Worm (Caenorhabditis elegans) whole organism, mixed stage, embryonic: ENCODE data around the gene sre-47.

ENCODE experiments used
- M03D4.4 ChIP-seq: sonication (generic microtip); optimal IDR thresholded peaks from 2 replicates; lab custom pipeline; 2017; ENCODE audit warnings: mild to moderate bottlenecking, missing genetic modification characterization, missing compliant biosample characterization
- ceh-39 ChIP-seq: fragments of 150-350 bp; optimal IDR thresholded peaks from 2 replicates; lab custom pipeline; 2014; ENCODE audit warnings: missing biosample characterization, missing genetic modification characterization
- ceh-43 ChIP-seq: fragments of 200-800 bp; sonication (Bioruptor generic); optimal IDR thresholded peaks from 2 replicates; lab custom pipeline; 2018; ENCODE audit warnings: mild to moderate bottlenecking, missing genetic modification characterization, moderate library complexity, missing compliant biosample characterization
- ceh-83 ChIP-seq: fragments of 200-800 bp; sonication (Bioruptor generic); optimal IDR thresholded peaks from 2 replicates; lab custom pipeline; 2018; ENCODE audit warnings: mild to moderate bottlenecking, missing genetic modification characterization, missing compliant biosample characterization
- ces-1 ChIP-seq: fragments of 150-350 bp; optimal IDR thresholded peaks from 2 replicates; lab custom pipeline; 2014; ENCODE audit warnings: missing biosample characterization, missing genetic modification reagents, missing genetic modification characterization
- cnd-1 ChIP-seq: fragments of 200-800 bp; sonication (Bioruptor generic); optimal IDR thresholded peaks from 2 replicates; lab custom pipeline; 2018; ENCODE audit warnings: mild to moderate bottlenecking, missing genetic modification characterization, missing compliant biosample characterization
- drap-1 ChIP-seq: fragments of 200-800 bp; sonication (Bioruptor generic); optimal IDR thresholded peaks from 3 replicates; lab custom pipeline; 2018; ENCODE audit warnings: mild to moderate bottlenecking, missing genetic modification characterization, missing compliant biosample characterization
- elt-1 ChIP-seq: sonication (generic microtip); optimal IDR thresholded peaks from 2 replicates; lab custom pipeline; 2017; ENCODE audit warnings: missing genetic modification characterization, mild to moderate bottlenecking, missing compliant biosample characterization, antibody characterized with exemption, moderate library complexity, borderline replicate concordance; ENCODE audit not compliant: insufficient read depth
- elt-3 ChIP-seq: fragments of 150-350 bp; optimal IDR thresholded peaks from 2 replicates; lab custom pipeline; 2014; ENCODE audit warnings: missing biosample characterization, missing genetic modification characterization
- flh-1 ChIP-seq: fragments of 200-800 bp; sonication (Bioruptor generic); optimal IDR thresholded peaks from 2 replicates; lab custom pipeline; 2018; ENCODE audit warnings: mild to moderate bottlenecking, missing genetic modification characterization, moderate library complexity, missing compliant biosample characterization
- ham-2 ChIP-seq: fragments of 200-800 bp; sonication (Bioruptor generic); optimal IDR thresholded peaks from 2 replicates; lab custom pipeline; 2018; ENCODE audit warnings: mild to moderate bottlenecking, missing genetic modification characterization, missing compliant biosample characterization
- hlh-1 ChIP-seq: fragments of 150-350 bp; optimal IDR thresholded peaks from 2 replicates; lab custom pipeline; 2014; ENCODE audit warnings: missing biosample characterization, missing genetic modification reagents, missing genetic modification characterization
- lin-13 ChIP-seq: fragments of 150-350 bp; optimal IDR thresholded peaks from 2 replicates; lab custom pipeline; 2014; ENCODE audit warnings: missing biosample characterization, missing genetic modification characterization
- lsy-2 ChIP-seq: fragments of 150-350 bp; optimal IDR thresholded peaks from 2 replicates; lab custom pipeline; 2014; ENCODE audit warnings: missing biosample characterization, missing genetic modification characterization
- mab-5 ChIP-seq: fragments of 150-350 bp; optimal IDR thresholded peaks from 2 replicates; lab custom pipeline; 2014; ENCODE audit warnings: missing biosample characterization, missing genetic modification characterization
- mep-1 ChIP-seq: fragments of 150-350 bp; optimal IDR thresholded peaks from 2 replicates; lab custom pipeline; 2017; ENCODE audit warnings: missing biosample characterization, missing genetic modification reagents, missing genetic modification characterization, inconsistent platforms
- mls-2 ChIP-seq: sonication (generic microtip); optimal IDR thresholded peaks from 2 replicates; lab custom pipeline; 2016; ENCODE audit warnings: mild to moderate bottlenecking, missing genetic modification characterization, moderate library complexity, missing compliant biosample characterization
- nhr-12 ChIP-seq: fragments of 150-350 bp; optimal IDR thresholded peaks from 2 replicates; lab custom pipeline; 2014; ENCODE audit warnings: missing biosample characterization, missing genetic modification characterization
- nhr-237 ChIP-seq: fragments of 150-350 bp; optimal IDR thresholded peaks from 2 replicates; lab custom pipeline; 2014; ENCODE audit warnings: missing biosample characterization, missing genetic modification characterization
- nhr-28 ChIP-seq: fragments of 150-350 bp; optimal IDR thresholded peaks from 2 replicates; lab custom pipeline; 2014; ENCODE audit warnings: missing biosample characterization, missing genetic modification characterization
- nhr-76 ChIP-seq: sonication (generic microtip); optimal IDR thresholded peaks from 2 replicates; lab custom pipeline; 2017; ENCODE audit warnings: missing biosample characterization, missing genetic modification characterization
- pha-4 ChIP-seq: fragments of 150-350 bp; optimal IDR thresholded peaks from 2 replicates; lab custom pipeline; 2018; ENCODE audit warnings: missing biosample characterization, missing genetic modification reagents, missing genetic modification characterization
- sem-2 ChIP-seq: fragments of 200-800 bp; sonication (Bioruptor generic); optimal IDR thresholded peaks from 2 replicates; lab custom pipeline; 2018; ENCODE audit warnings: mild to moderate bottlenecking, missing genetic modification characterization, missing compliant biosample characterization
- snpc-4 ChIP-seq: fragments of 150-350 bp; optimal IDR thresholded peaks from 2 replicates; lab custom pipeline; 2014; ENCODE audit warnings: missing biosample characterization, missing genetic modification characterization
- sptf-1 ChIP-seq: sonication (generic microtip); optimal IDR thresholded peaks from 2 replicates; lab custom pipeline; 2017; ENCODE audit warnings: mild to moderate bottlenecking, missing genetic modification characterization, moderate library complexity, missing compliant biosample characterization
- tbx-8 ChIP-seq: fragments of 200-800 bp; sonication (Bioruptor generic); optimal IDR thresholded peaks from 2 replicates; lab custom pipeline; 2018; ENCODE audit warnings: mild to moderate bottlenecking, missing genetic modification characterization, moderate library complexity, missing compliant biosample characterization
- unc-120 ChIP-seq: sonication (generic microtip); optimal IDR thresholded peaks from 2 replicates; lab custom pipeline; 2017; ENCODE audit warnings: missing genetic modification characterization, missing compliant biosample characterization; ENCODE audit not compliant: poor library complexity, severe bottlenecking
- unc-39 ChIP-seq: fragments of 150-350 bp; optimal IDR thresholded peaks from 2 replicates; lab custom pipeline; 2014; ENCODE audit warnings: missing biosample characterization, missing genetic modification characterization
- unc-62 ChIP-seq: fragments of 150-350 bp; optimal IDR thresholded peaks from 2 replicates; lab custom pipeline; 2014; ENCODE audit warnings: missing biosample characterization, missing genetic modification reagents, missing genetic modification characterization
- zip-8 ChIP-seq: fragments of 150-350 bp; optimal IDR thresholded peaks from 2 replicates; lab custom pipeline; 2014; ENCODE audit warnings: missing biosample characterization, missing genetic modification characterization
- ztf-11 ChIP-seq: fragments of 150-350 bp; optimal IDR thresholded peaks from 2 replicates; lab custom pipeline; 2014; ENCODE audit warnings: missing biosample characterization, missing genetic modification characterization

Gene sre-47

ce11 chrII:13997477-13997876, 13.0 kb upstream of the sre-47 start, which contains the start of gene F01D5.1:
Gene F01D5.1 (minus strand): TSS chrII:13997581.
- TF ChIP-seq elt-3 (tag; lab: Kevin White, UChicago) (no peak), sem-2 (GFP tag; lab: Kevin White, UChicago) (no peak), nhr-237 (tag; lab: Kevin White, UChicago) (no peak), M03D4.4 (tag; lab: Kevin White, UChicago) (no peak), unc-120 (tag; lab: Kevin White, UChicago) (no peak), flh-1 (GFP tag; lab: Kevin White, UChicago) (no peak), pha-4 (tag; lab: Kevin White, UChicago) (no peak), nhr-12 (no peak), zip-8 (no peak)
- TF ChIP-seq, all 35 proteins: peak for 0

- TF ChIP-seq nhr-12 (no peak), ceh-39 (tag; lab: Kevin White, UChicago) (no peak), M03D4.4 (tag; lab: Kevin White, UChicago) (no peak), mls-2 (tag; lab: Kevin White, UChicago) (no peak), pha-4 (tag; lab: Kevin White, UChicago) (no peak), elt-1 (tag; lab: Kevin White, UChicago) (no peak), mep-1 (tag; lab: Kevin White, UChicago) (no peak), unc-62 (GFP tag; lab: Kevin White, UChicago) (no peak), ham-2 (GFP tag; lab: Kevin White, UChicago) (no peak), nhr-237 (tag; lab: Kevin White, UChicago) (no peak), hlh-1 (tag; lab: Kevin White, UChicago) (no peak), tbx-8 (GFP tag; lab: Kevin White, UChicago) (no peak), cnd-1 (tag; lab: Kevin White, UChicago) (no peak)
Observed at ce11 chrII:13994934-13995333, 10.5 kb upstream of the sre-47 start, which contains the start of gene Y39G8B.7. Gene Y39G8B.7 (minus strand): TSS chrII:13995034.

- TF ChIP-seq nhr-76 (no peak), tbx-8 (GFP tag; lab: Kevin White, UChicago) (no peak), nhr-28 (tag; lab: Kevin White, UChicago) (no peak), hlh-1 (tag; lab: Kevin White, UChicago) (no peak)
Observed at ce11 chrII:13991741-13992140, 7.3 kb upstream of the sre-47 start, which contains the start of gene Y39G8B.5. Gene Y39G8B.5 (minus strand): TSS chrII:13991841.

- peak; percentile 54 for TF ChIP-seq mls-2 (tag; lab: Kevin White, UChicago)
- TF ChIP-seq sptf-1 (tag; lab: Kevin White, UChicago) = peak; percentile 55
- TF ChIP-seq tbx-8 (GFP tag; lab: Kevin White, UChicago) = peak; percentile 35
Observed at ce11 chrII:13986061-13986460, 1.6 kb upstream of the sre-47 start.

ce11 chrII:13982923-13983322, 1.5 kb downstream of the sre-47 start, which contains the start of the genes Y39G8B.13 and Y39G8B.10:
Gene Y39G8B.13 (minus strand): TSS chrII:13983047.
Gene Y39G8B.10 (minus strand): TSS chrII:13983115.
- no peak for TF ChIP-seq nhr-12
- no peak for TF ChIP-seq ceh-43 (GFP tag; lab: Kevin White, UChicago)
- TF ChIP-seq ham-2 (GFP tag; lab: Kevin White, UChicago) = no peak
- TF ChIP-seq mab-5 (tag; lab: Kevin White, UChicago) = no peak
- TF ChIP-seq ztf-11 (tag; lab: Kevin White, UChicago) = no peak
- TF ChIP-seq unc-39 (tag; lab: Kevin White, UChicago) = no peak
- TF ChIP-seq lsy-2 (tag; lab: Kevin White, UChicago) = no peak
- no peak for TF ChIP-seq M03D4.4 (tag; lab: Kevin White, UChicago)
- no peak for TF ChIP-seq nhr-237 (tag; lab: Kevin White, UChicago)
- TF ChIP-seq mep-1 (tag; lab: Kevin White, UChicago) = no peak

- TF ChIP-seq ces-1 (GFP tag; lab: Kevin White, UChicago) (no peak), snpc-4 (no peak), drap-1 (GFP tag; lab: Kevin White, UChicago) (no peak), lin-13 (tag; lab: Kevin White, UChicago) (no peak), ceh-83 (GFP tag; lab: Kevin White, UChicago) (no peak)
Observed at ce11 chrII:13982247-13982646, 2.2 kb downstream of the sre-47 start.
